Worm (Caenorhabditis elegans) whole organism, young adult: ENCODE results near the gene T20D3.6.
"Not testable (repeated sequence)": the region's sequence is repeated elsewhere in the genome, so short reads cannot be mapped to it uniquely, and the experiment has no call there.

Experiments used
- C06A6.2 ChIP-seq: fragments of 200-800 bp; sonication (Bioruptor generic); conservative IDR thresholded peaks from 2 replicates; pipeline ENCODE4 v1.3.6; 2022; ENCODE audit warnings: missing genetic modification characterization, missing compliant biosample characterization
- F10E7.11 ChIP-seq: sonication (generic microtip); optimal IDR thresholded peaks from 2 replicates; lab custom pipeline; 2017; ENCODE audit warnings: mild to moderate bottlenecking, missing genetic modification characterization, moderate library complexity, missing compliant biosample characterization
- F22D6.2 ChIP-seq: sonication (generic microtip); optimal IDR thresholded peaks from 2 replicates; lab custom pipeline; 2016; ENCODE audit warnings: mild to moderate bottlenecking, missing genetic modification characterization, missing compliant biosample characterization
- F57C9.4 ChIP-seq: sonication (generic microtip); optimal IDR thresholded peaks from 2 replicates; lab custom pipeline; 2017; ENCODE audit warnings: mild to moderate bottlenecking, missing genetic modification characterization, missing compliant biosample characterization
- K11D2.4 ChIP-seq: fragments of 200-800 bp; sonication (Bioruptor generic); IDR thresholded peaks from 2 replicates; pipeline ENCODE4 v1.3.6; 2022; ENCODE audit warnings: missing genetic modification reagents, missing genetic modification characterization, missing compliant biosample characterization
- T26A5.8 ChIP-seq: sonication (generic microtip); optimal IDR thresholded peaks from 2 replicates; lab custom pipeline; 2016; ENCODE audit warnings: missing genetic modification characterization, missing compliant biosample characterization
- Y79H2A.3 ChIP-seq: fragments of 200-800 bp; sonication (Bioruptor generic); conservative IDR thresholded peaks from 2 replicates; pipeline ENCODE4 v1.3.6; 2022; ENCODE audit warnings: missing genetic modification reagents, missing genetic modification characterization, missing compliant biosample characterization
- athp-1 ChIP-seq: sonication (generic microtip); optimal IDR thresholded peaks from 2 replicates; lab custom pipeline; 2017; ENCODE audit warnings: mild to moderate bottlenecking, missing genetic modification characterization, missing compliant biosample characterization
- bed-1 ChIP-seq: fragments of 200-800 bp; sonication (Bioruptor generic); IDR thresholded peaks from 2 replicates; pipeline ENCODE4 v1.3.6; 2022; ENCODE audit warnings: missing genetic modification reagents, missing genetic modification characterization, missing compliant biosample characterization
- cebp-2 ChIP-seq: fragments of 200-800 bp; sonication (Bioruptor generic); IDR thresholded peaks from 2 replicates; pipeline ENCODE4 v1.3.6; 2022; ENCODE audit warnings: missing genetic modification characterization, missing compliant biosample characterization
- ceh-27 ChIP-seq: fragments of 200-800 bp; sonication (Bioruptor generic); optimal IDR thresholded peaks from 2 replicates; lab custom pipeline; 2018; ENCODE audit warnings: mild to moderate bottlenecking, missing genetic modification characterization, moderate library complexity, missing compliant biosample characterization
- dpff-1 ChIP-seq: sonication (generic microtip); optimal IDR thresholded peaks from 2 replicates; lab custom pipeline; 2017; ENCODE audit warnings: mild to moderate bottlenecking, missing genetic modification characterization, missing compliant biosample characterization
- ekl-4 ChIP-seq: fragments of 200-800 bp; sonication (Bioruptor generic); IDR thresholded peaks from 2 replicates; pipeline ENCODE4 v1.3.6; 2022; ENCODE audit warnings: missing genetic modification reagents, missing genetic modification characterization, missing compliant biosample characterization
- ets-4 ChIP-seq: fragments of 200-800 bp; sonication (Bioruptor generic); optimal IDR thresholded peaks from 2 replicates; lab custom pipeline; 2018; ENCODE audit warnings: mild to moderate bottlenecking, missing genetic modification characterization, missing compliant biosample characterization
- lag-1 ChIP-seq: fragments of 200-800 bp; sonication (Bioruptor generic); IDR thresholded peaks from 2 replicates; pipeline ENCODE4 v1.3.6; 2022; ENCODE audit warnings: missing genetic modification reagents, missing genetic modification characterization, missing compliant biosample characterization
- lin-35 ChIP-seq, 3 experiments: fragments of 150-350 bp in 2 of 3; sonication (generic microtip) in 1 of 3; optimal IDR thresholded peaks; 2 replicates each; lab custom pipeline; 2014 to 2018; ENCODE audit warnings: missing biosample characterization in 3 of 3, missing genetic modification characterization in 3 of 3, missing genetic modification reagents in 3 of 3
- lsy-27 ChIP-seq: sonication (generic microtip); optimal IDR thresholded peaks from 2 replicates; lab custom pipeline; 2017; ENCODE audit warnings: missing genetic modification characterization, mild to moderate bottlenecking, missing compliant biosample characterization, antibody characterized with exemption, missing genotype, borderline replicate concordance; ENCODE audit not compliant: insufficient read depth
- madf-8 ChIP-seq: fragments of 200-800 bp; sonication (Bioruptor generic); conservative IDR thresholded peaks from 2 replicates; pipeline ENCODE4 v1.3.6; 2022; ENCODE audit warnings: missing genetic modification reagents, missing genetic modification characterization, missing compliant biosample characterization
- mes-4 ChIP-seq: sonication (generic microtip); optimal IDR thresholded peaks from 2 replicates; lab custom pipeline; 2016; ENCODE audit warnings: missing genotype, missing genetic modification characterization, missing compliant biosample characterization
- nhr-27 ChIP-seq: fragments of 200-800 bp; sonication (Bioruptor generic); optimal IDR thresholded peaks from 2 replicates; lab custom pipeline; 2018; ENCODE audit warnings: mild to moderate bottlenecking, missing genetic modification characterization, moderate library complexity, missing compliant biosample characterization
- nhr-80 ChIP-seq: sonication (generic microtip); optimal IDR thresholded peaks from 2 replicates; lab custom pipeline; 2016; ENCODE audit warnings: missing genetic modification characterization, missing compliant biosample characterization
- pbrm-1 ChIP-seq: fragments of 200-800 bp; sonication (Bioruptor generic); IDR thresholded peaks from 2 replicates; pipeline ENCODE4 v1.3.6; 2022; ENCODE audit warnings: missing genetic modification reagents, missing genetic modification characterization, missing compliant biosample characterization
- rcor-1 ChIP-seq: fragments of 200-800 bp; sonication (Bioruptor generic); IDR thresholded peaks from 2 replicates; pipeline ENCODE4 v1.3.6; 2022; ENCODE audit warnings: missing genetic modification reagents, missing genetic modification characterization, missing compliant biosample characterization
- sea-2 ChIP-seq: fragments of 200-800 bp; sonication (Bioruptor generic); IDR thresholded peaks from 2 replicates; pipeline ENCODE4 v1.3.6; 2022; ENCODE audit warnings: missing genetic modification characterization, missing compliant biosample characterization
- snpc-1.1 ChIP-seq: sonication (generic microtip); optimal IDR thresholded peaks from 2 replicates; lab custom pipeline; 2017; ENCODE audit warnings: missing genetic modification characterization, mild to moderate bottlenecking, missing compliant biosample characterization, antibody characterized with exemption, moderate library complexity, missing genotype, missing genetic modification reagents; ENCODE audit not compliant: insufficient read depth
- snpc-1.3 ChIP-seq: sonication (generic microtip); optimal IDR thresholded peaks from 2 replicates; lab custom pipeline; 2017; ENCODE audit warnings: missing genetic modification characterization, mild to moderate bottlenecking, missing compliant biosample characterization, antibody characterized with exemption, moderate library complexity, missing genotype, missing genetic modification reagents; ENCODE audit not compliant: insufficient read depth
- snpc-4 ChIP-seq, 5 experiments: fragments of 150-350 bp in 1 of 5; sonication (generic microtip) in 4 of 5; optimal IDR thresholded peaks; 2 replicates each; lab custom pipeline; 2014 to 2018; ENCODE audit warnings: missing genetic modification characterization in 5 of 5, missing biosample characterization in 3 of 5, antibody characterized with exemption in 2 of 5, mild to moderate bottlenecking in 2 of 5, missing compliant biosample characterization in 2 of 5, missing genotype in 2 of 5, moderate library complexity in 2 of 5, missing genetic modification reagents in 1 of 5
- tbp1 ChIP-seq: fragments of 200-800 bp; sonication (Bioruptor generic); optimal IDR thresholded peaks from 2 replicates; lab custom pipeline; 2018; ENCODE audit warnings: mild to moderate bottlenecking, missing genetic modification characterization, missing compliant biosample characterization
- unc-62 ChIP-seq: fragments of 150-350 bp; optimal IDR thresholded peaks from 2 replicates; lab custom pipeline; 2014; ENCODE audit warnings: missing biosample characterization, missing genetic modification reagents, missing genetic modification characterization
- zim-3 ChIP-seq: sonication (generic microtip); optimal IDR thresholded peaks from 2 replicates; lab custom pipeline; 2017; ENCODE audit warnings: mild to moderate bottlenecking, missing genetic modification characterization, moderate library complexity, missing compliant biosample characterization
- ztf-22 ChIP-seq: fragments of 200-800 bp; sonication (Bioruptor generic); optimal IDR thresholded peaks from 2 replicates; lab custom pipeline; 2018; ENCODE audit warnings: mild to moderate bottlenecking, missing genetic modification characterization, moderate library complexity, missing compliant biosample characterization
- ztf-25 ChIP-seq: fragments of 200-800 bp; sonication (Bioruptor generic); IDR thresholded peaks from 2 replicates; pipeline ENCODE4 v1.3.6; 2022; ENCODE audit warnings: missing genetic modification reagents, missing genetic modification characterization, missing compliant biosample characterization

T20D3.6 gene

DNA sequence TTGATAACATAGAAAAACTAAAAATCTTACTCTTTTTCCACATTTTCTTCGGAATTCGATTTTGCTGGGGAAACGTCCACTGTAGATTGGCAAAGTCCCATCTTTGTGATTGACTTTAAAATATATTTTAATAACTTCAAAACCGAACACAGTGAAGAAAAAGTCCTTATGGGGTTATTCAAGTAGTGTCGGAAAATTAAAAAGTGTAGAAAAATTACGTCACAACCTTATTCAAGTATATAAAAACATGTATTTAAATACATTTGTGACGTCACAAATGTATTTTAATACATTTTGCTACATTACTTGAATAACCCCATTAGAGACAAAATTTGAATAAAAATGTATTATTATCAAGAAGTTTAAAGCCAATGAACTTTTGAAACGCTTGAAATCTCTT is 26.3 kb downstream of the T20D3.6 start, which contains the start of gene F49C12.7:
F49C12.7 (minus strand) TSS at position 101 of the 400 bp plus-strand sequence.
- not testable (repeated sequence) for TF ChIP-seq dpff-1; ztf-25 (GFP tag; lab: Robert Waterston, UW); cebp-2

DNA sequence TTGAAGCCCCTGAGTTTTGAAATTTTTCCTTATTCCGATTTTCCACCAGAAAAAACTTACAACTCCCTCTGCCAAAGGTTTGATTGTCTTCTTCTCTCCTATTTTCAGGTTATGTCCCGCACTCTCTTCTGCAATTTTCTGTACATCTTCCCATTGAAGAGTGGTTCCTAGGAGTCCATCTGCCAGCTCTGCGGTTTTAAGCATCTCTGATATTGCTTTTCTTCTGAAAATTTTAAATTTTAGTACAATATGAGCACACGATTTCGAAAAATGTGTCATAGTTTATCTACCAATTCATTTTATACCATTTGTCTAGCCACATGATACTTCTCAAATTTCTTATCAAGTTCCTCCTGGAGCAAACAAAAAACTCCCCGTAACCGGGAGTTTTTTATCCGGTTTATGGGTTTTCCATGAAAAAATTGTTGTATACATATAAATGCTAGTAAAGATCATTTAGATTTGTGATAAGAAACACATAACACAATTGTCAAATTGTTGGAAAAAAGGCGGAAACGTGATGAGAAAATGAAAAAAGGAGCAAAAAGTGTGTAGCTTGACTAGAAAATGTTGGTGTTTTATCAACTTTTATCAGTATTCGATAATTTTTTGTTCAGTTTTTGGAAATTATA is 28.1 kb downstream of the T20D3.6 start:
- TF ChIP-seq ets-4 (GFP tag; lab: Kevin White, UChicago) (peak; percentile 45), nhr-80 (tag; lab: Kevin White, UChicago) (peak; percentile 73), lag-1 (GFP tag; lab: Robert Waterston, UW) (no peak)

DNA sequence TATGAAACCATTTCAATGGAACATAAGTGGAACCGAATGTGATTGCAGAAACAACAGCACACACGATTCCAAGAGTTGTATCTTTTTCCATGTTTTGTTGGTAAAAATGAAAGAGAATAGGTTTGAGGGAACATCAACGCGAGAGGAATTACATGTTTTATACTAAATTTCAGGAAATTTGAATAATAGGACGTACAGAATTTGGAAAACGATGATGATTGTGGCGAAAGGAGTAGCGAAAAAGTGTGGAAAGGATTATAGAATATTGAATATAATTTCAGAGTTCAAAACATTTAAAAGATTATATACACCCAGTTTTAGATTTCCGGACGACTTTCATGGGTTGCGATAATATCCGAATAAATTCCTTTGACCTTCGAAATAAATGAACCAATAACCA is 30.1 kb downstream of the T20D3.6 start, which contains the start of gene F49C12.6:
F49C12.6 (minus strand) TSS at position 101 of the 400 bp plus-strand sequence.
- TF ChIP-seq F22D6.2 (tag; lab: Kevin White, UChicago) (no peak), T26A5.8 (tag; lab: Kevin White, UChicago) (no peak), lin-35 (GFP tag; optimal IDR thresholded peaks at IDR 0.05; lab: Kevin White, UChicago) (no peak), athp-1 (tag; lab: Kevin White, UChicago) (no peak), bed-1 (no peak)

DNA sequence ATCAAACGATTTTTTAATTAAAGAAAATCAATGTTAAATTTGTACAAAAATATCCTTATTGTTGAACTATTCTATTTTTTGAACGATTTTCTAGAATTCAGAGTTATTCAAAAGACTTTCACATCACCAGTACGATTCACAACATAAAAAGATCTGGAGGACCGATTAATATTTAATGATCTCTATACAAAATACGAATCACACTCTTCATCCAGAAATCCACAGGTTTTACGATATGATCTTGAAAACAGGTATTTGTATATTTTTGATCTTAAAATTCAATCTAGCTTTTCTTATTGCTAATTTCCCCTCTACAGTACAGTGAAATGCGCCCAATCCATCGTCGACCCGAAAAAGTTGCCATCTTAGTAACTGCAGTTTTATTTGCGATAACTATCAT is 34.5 kb downstream of the T20D3.6 start, which contains the start of gene F49C12.5:
F49C12.5 (plus strand) TSS at position 301 of the 400 bp plus-strand sequence.
- TF ChIP-seq snpc-1.1 (tag; lab: Kevin White, UChicago): no peak
- TF ChIP-seq mes-4 (tag; lab: Kevin White, UChicago): no peak
- TF ChIP-seq F10E7.11 (tag; lab: Kevin White, UChicago): no peak
- TF ChIP-seq K11D2.4: no peak
- TF ChIP-seq dpff-1: no peak
- no peak for TF ChIP-seq pbrm-1
- no peak for TF ChIP-seq rcor-1 (GFP tag; lab: Robert Waterston, UW)
- no peak for TF ChIP-seq ceh-27 (GFP tag; lab: Kevin White, UChicago)
- TF ChIP-seq, all 124 proteins: peak for 0

DNA sequence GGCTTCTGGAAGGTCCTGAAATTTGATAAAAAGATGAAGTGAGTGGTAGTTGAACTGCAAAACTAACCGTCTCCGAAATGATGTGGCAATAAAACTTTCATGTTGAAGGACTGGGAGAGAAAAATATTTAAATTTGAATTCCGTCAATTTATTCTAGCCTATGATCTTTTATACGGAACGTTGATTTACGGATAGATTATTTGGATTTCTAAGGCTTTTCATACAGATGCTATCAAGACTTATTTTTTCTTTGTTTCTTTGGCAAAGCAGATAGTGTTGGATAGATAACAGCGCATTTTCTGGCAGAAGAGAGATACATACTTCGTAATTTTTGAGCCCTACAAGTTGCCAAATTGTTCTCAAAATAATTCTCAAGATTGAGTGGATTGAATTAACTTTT is 35.1 kb downstream of the T20D3.6 start, which contains the start of gene F49C12.4:
F49C12.4 (minus strand) TSS at position 101 of the 400 bp plus-strand sequence.
- TF ChIP-seq snpc-1.1 (tag; lab: Kevin White, UChicago): no peak

DNA sequence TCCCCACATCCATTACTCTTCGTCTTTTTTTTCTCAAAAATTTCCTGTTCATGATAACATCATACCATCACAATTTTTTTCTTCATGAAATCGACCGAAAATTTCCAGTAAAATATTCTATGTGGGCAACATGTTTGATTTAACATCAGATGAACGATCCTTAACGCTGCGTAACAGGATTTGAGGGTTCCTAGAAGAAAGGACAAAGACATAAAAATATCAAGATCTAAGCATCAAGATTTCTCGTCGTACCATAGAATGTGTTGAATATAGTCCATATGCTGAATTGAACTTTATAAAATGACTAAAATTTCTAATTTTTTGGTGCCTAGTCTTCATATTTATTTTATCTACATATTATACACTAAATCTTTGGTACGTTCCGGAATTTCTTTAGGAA is 39.0 kb downstream of the T20D3.6 start, which contains the start of gene F49C12.3:
F49C12.3 (plus strand) TSS at position 301 of the 400 bp plus-strand sequence.
- TF ChIP-seq ceh-27 (GFP tag; lab: Kevin White, UChicago): no peak
- TF ChIP-seq ekl-4 (GFP tag; lab: Robert Waterston, UW): no peak
- no peak for TF ChIP-seq snpc-1.3 (tag; lab: Kevin White, UChicago)
- no peak for TF ChIP-seq nhr-27 (tag; lab: Kevin White, UChicago)
- TF ChIP-seq Y79H2A.3: no peak
- TF ChIP-seq ztf-22 (GFP tag; lab: Kevin White, UChicago): no peak
- TF ChIP-seq tbp1 (GFP tag; lab: Kevin White, UChicago): no peak
- no peak for TF ChIP-seq K11D2.4
- TF ChIP-seq lsy-27 (tag; lab: Kevin White, UChicago): no peak
- TF ChIP-seq madf-8 (GFP tag; lab: Robert Waterston, UW): no peak
- no peak for TF ChIP-seq F57C9.4 (tag; lab: Kevin White, UChicago)
- no peak for TF ChIP-seq athp-1 (tag; lab: Kevin White, UChicago)
- no peak for TF ChIP-seq snpc-4 (GFP tag; optimal IDR thresholded peaks at IDR 0.05; lab: Kevin White, UChicago)
- no peak for TF ChIP-seq snpc-4 (tag; optimal IDR thresholded peaks at IDR 0.05; lab: Kevin White, UChicago)
- TF ChIP-seq C06A6.2 (GFP tag; lab: Robert Waterston, UW): no peak
- no peak for TF ChIP-seq sea-2
- no peak for TF ChIP-seq unc-62 (GFP tag; lab: Kevin White, UChicago)
- no peak for TF ChIP-seq zim-3
